Worm (Caenorhabditis elegans) whole organism, late embryonic: ENCODE data around the gene sql-1.

Experiments used
- Y22D7AL.16 ChIP-seq: sonication (generic microtip); optimal IDR thresholded peaks from 2 replicates; lab custom pipeline; 2016; ENCODE audit warnings: missing genetic modification characterization, missing compliant biosample characterization
- ceh-34 ChIP-seq: sonication (generic microtip); optimal IDR thresholded peaks from 2 replicates; lab custom pipeline; 2016; ENCODE audit warnings: mild to moderate bottlenecking, missing genetic modification characterization, missing compliant biosample characterization
- ceh-6 ChIP-seq: fragments of 200-800 bp; sonication (Bioruptor generic); optimal IDR thresholded peaks from 2 replicates; lab custom pipeline; 2018; ENCODE audit warnings: mild to moderate bottlenecking, missing genetic modification characterization, missing compliant biosample characterization
- fax-1 ChIP-seq: sonication (generic microtip); optimal IDR thresholded peaks from 2 replicates; lab custom pipeline; 2016; ENCODE audit warnings: missing genotype, missing genetic modification characterization, missing compliant biosample characterization
- fkh-10 ChIP-seq: fragments of 150-350 bp; optimal IDR thresholded peaks from 2 replicates; lab custom pipeline; 2014; ENCODE audit warnings: missing biosample characterization, missing genetic modification reagents, missing genetic modification characterization
- fkh-6 ChIP-seq: sonication (generic microtip); optimal IDR thresholded peaks from 2 replicates; lab custom pipeline; 2016; ENCODE audit warnings: missing genetic modification characterization, missing compliant biosample characterization
- hlh-30 ChIP-seq: sonication (generic microtip); optimal IDR thresholded peaks from 2 replicates; lab custom pipeline; 2017; ENCODE audit warnings: antibody characterized with exemption, missing genetic modification characterization, missing compliant biosample characterization; ENCODE audit not compliant: insufficient read depth
- nhr-11 ChIP-seq: fragments of 150-350 bp; optimal IDR thresholded peaks from 2 replicates; lab custom pipeline; 2014; ENCODE audit warnings: missing biosample characterization, missing genetic modification characterization
- nhr-232 ChIP-seq: sonication (generic microtip); optimal IDR thresholded peaks from 2 replicates; lab custom pipeline; 2016; ENCODE audit warnings: missing genetic modification characterization, missing compliant biosample characterization
- pat-9 ChIP-seq: fragments of 200-800 bp; sonication (Bioruptor generic); optimal IDR thresholded peaks from 2 replicates; lab custom pipeline; 2018; ENCODE audit warnings: mild to moderate bottlenecking, missing genetic modification characterization, moderate library complexity, missing compliant biosample characterization
- pha-4 ChIP-seq: fragments of 150-350 bp; optimal IDR thresholded peaks from 2 replicates; lab custom pipeline; 2018; ENCODE audit warnings: missing biosample characterization, missing genetic modification reagents, missing genetic modification characterization
- rnt-1 ChIP-seq: sonication (generic microtip); optimal IDR thresholded peaks from 2 replicates; lab custom pipeline; 2016; ENCODE audit warnings: missing genetic modification characterization, missing compliant biosample characterization
- sdc-2 ChIP-seq: sonication (generic microtip); optimal IDR thresholded peaks from 2 replicates; lab custom pipeline; 2016; ENCODE audit warnings: missing genotype, missing genetic modification characterization, missing compliant biosample characterization
- unc-86 ChIP-seq: sonication (generic microtip); optimal IDR thresholded peaks from 2 replicates; lab custom pipeline; 2016; ENCODE audit warnings: missing genetic modification characterization, missing compliant biosample characterization

DNA sequence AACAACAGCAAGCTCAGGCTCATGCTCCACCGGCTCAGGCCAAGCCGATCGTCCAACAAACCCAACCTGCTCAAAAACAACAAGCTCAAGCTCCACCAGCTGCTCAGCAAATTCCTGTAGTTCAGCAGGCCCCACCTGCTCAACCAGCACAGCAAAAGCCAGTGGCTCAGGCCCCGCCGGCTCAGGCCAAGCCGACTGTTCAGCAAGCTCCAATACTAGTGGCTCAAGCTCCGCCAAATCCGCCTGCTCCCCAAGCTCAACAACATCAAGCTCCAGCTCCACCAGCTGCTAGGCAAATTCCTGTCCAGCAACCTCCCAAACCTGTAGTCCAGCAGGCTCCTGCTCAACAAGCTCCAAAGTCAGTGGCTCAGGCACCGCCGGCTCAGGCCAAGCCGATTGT is 29.6 kb upstream of the sql-1 start:
- no peak for TF ChIP-seq ceh-6 (GFP tag; lab: Kevin White, UChicago)
- no peak for TF ChIP-seq fkh-10 (GFP tag; lab: Kevin White, UChicago)
- no peak for TF ChIP-seq hlh-30 (tag; lab: Kevin White, UChicago)
- TF ChIP-seq pat-9, result no peak
- no peak for TF ChIP-seq ceh-34
- no peak for TF ChIP-seq nhr-11 (tag; lab: Kevin White, UChicago)
- no peak for TF ChIP-seq rnt-1
- TF ChIP-seq unc-86 (tag; lab: Kevin White, UChicago), result no peak
- TF ChIP-seq fkh-6 (tag; lab: Kevin White, UChicago), result no peak
- no peak for TF ChIP-seq Y22D7AL.16 (tag; lab: Kevin White, UChicago)
- TF ChIP-seq fax-1 (tag; lab: Kevin White, UChicago), result no peak
- no peak for TF ChIP-seq nhr-232 (tag; lab: Kevin White, UChicago)
- no peak for TF ChIP-seq pha-4 (tag; lab: Kevin White, UChicago)
- TF ChIP-seq sdc-2 (tag; lab: Kevin White, UChicago), result no peak
